Fruit fly (Drosophila melanogaster) whole organism, embryonic: ENCODE measurements around the gene aru.

Source experiments
- CG10431 ChIP-seq: fragments of 200-800 bp; sonication (Bioruptor generic); optimal IDR thresholded peaks from 3 replicates; lab custom pipeline; 2018; ENCODE audit warnings: missing biosample characterization, mild to moderate bottlenecking, missing genetic modification characterization
- CG10543 ChIP-seq: fragments of 200-800 bp; sonication (Bioruptor generic); optimal IDR thresholded peaks from 3 replicates; lab custom pipeline; 2017; ENCODE audit warnings: missing biosample characterization, mild to moderate bottlenecking, missing genetic modification characterization, moderate library complexity
- CG10959 ChIP-seq: fragments of 200-800 bp; sonication (Bioruptor generic); IDR thresholded peaks from 2 replicates; pipeline ENCODE4 v1.3.6; 2022; ENCODE audit warnings: missing biosample characterization, missing genetic modification characterization
- CG11695 ChIP-seq: fragments of 200-800 bp; sonication (Bioruptor generic); IDR thresholded peaks from 3 replicates; pipeline ENCODE4 v1.3.6; 2022; ENCODE audit warnings: missing biosample characterization, missing genetic modification characterization
- CG13296 ChIP-seq: fragments of 200-800 bp; sonication (Bioruptor generic); optimal IDR thresholded peaks from 3 replicates; lab custom pipeline; 2018; ENCODE audit warnings: missing biosample characterization, mild to moderate bottlenecking, missing genetic modification characterization
- CG14441 ChIP-seq: fragments of 200-800 bp; sonication (Bioruptor generic); IDR thresholded peaks from 2 replicates; pipeline ENCODE4 v1.3.6; 2022; ENCODE audit warnings: missing biosample characterization, missing genetic modification characterization
- CG14710 ChIP-seq: fragments of 200-800 bp; sonication (Bioruptor generic); optimal IDR thresholded peaks from 3 replicates; lab custom pipeline; 2019; ENCODE audit warnings: missing biosample characterization, mild to moderate bottlenecking, missing genetic modification characterization, moderate library complexity
- CG14860 ChIP-seq: fragments of 200-800 bp; sonication (Bioruptor generic); IDR thresholded peaks from 3 replicates; pipeline ENCODE4 v1.3.6; 2022; ENCODE audit warnings: missing biosample characterization, missing genetic modification characterization; ENCODE audit not compliant: partially characterized antibody
- CG17568 ChIP-seq: fragments of 200-800 bp; sonication (Bioruptor generic); optimal IDR thresholded peaks from 2 replicates; lab custom pipeline; 2018; ENCODE audit warnings: missing biosample characterization, mild to moderate bottlenecking, missing genetic modification characterization, moderate library complexity
- CG3065 ChIP-seq: fragments of 200-800 bp; sonication (Bioruptor generic); optimal IDR thresholded peaks from 2 replicates; lab custom pipeline; 2016; ENCODE audit warnings: missing biosample characterization, missing genetic modification characterization
- CG31441 ChIP-seq: fragments of 200-800 bp; sonication (Bioruptor generic); IDR thresholded peaks from 2 replicates; pipeline ENCODE4 v1.3.6; 2022; ENCODE audit warnings: missing biosample characterization, missing genetic modification characterization
- CG3407 ChIP-seq: fragments of 200-800 bp; sonication (Bioruptor generic); optimal IDR thresholded peaks from 2 replicates; lab custom pipeline; 2018; ENCODE audit warnings: missing biosample characterization, mild to moderate bottlenecking, missing genetic modification characterization
- CG3726 ChIP-seq: fragments of 200-800 bp; sonication (Bioruptor generic); IDR thresholded peaks from 3 replicates; pipeline ENCODE4, ENCODE4 v1.3.6; 2022; ENCODE audit warnings: missing biosample characterization, missing genetic modification characterization
- CG3838 ChIP-seq: fragments of 200-800 bp; sonication (Bioruptor generic); optimal IDR thresholded peaks from 3 replicates; lab custom pipeline; 2016; ENCODE audit warnings: missing biosample characterization, missing genetic modification characterization
- CG5245 ChIP-seq: fragments of 200-800 bp; sonication (Bioruptor generic); optimal IDR thresholded peaks from 3 replicates; lab custom pipeline; 2016; ENCODE audit warnings: missing biosample characterization, missing genetic modification characterization
- CG6175 ChIP-seq: fragments of 200-800 bp; sonication (Bioruptor generic); IDR thresholded peaks from 3 replicates; pipeline ENCODE4 v1.3.6; 2022; ENCODE audit warnings: missing biosample characterization, missing genetic modification characterization
- CG6254 ChIP-seq: fragments of 200-800 bp; sonication (Bioruptor generic); optimal IDR thresholded peaks from 3 replicates; lab custom pipeline; 2017; ENCODE audit warnings: mild to moderate bottlenecking, missing biosample characterization, missing genetic modification reagents, missing genetic modification characterization
- CG8388 ChIP-seq: fragments of 200-800 bp; sonication (Bioruptor generic); optimal IDR thresholded peaks from 2 replicates; lab custom pipeline; 2019; ENCODE audit warnings: missing biosample characterization, mild to moderate bottlenecking, missing genetic modification characterization, moderate library complexity
- CG8765 ChIP-seq: fragments of 200-800 bp; sonication (Bioruptor generic); IDR thresholded peaks from 2 replicates; pipeline ENCODE4 v1.3.6; 2022; ENCODE audit warnings: missing biosample characterization, missing genetic modification characterization
- CG9437 ChIP-seq: fragments of 200-800 bp; sonication (Bioruptor generic); optimal IDR thresholded peaks from 2 replicates; lab custom pipeline; 2018; ENCODE audit warnings: missing biosample characterization, mild to moderate bottlenecking, missing genetic modification characterization
- Dfd ChIP-seq, 2 experiments: fragments of >200 bp; optimal IDR thresholded peaks; 2 replicates each; lab custom pipeline; 2017; ENCODE audit warnings: missing biosample characterization in 2 of 2, missing genetic modification characterization in 2 of 2
- Dip3 ChIP-seq: fragments of 200-800 bp; sonication (Bioruptor generic); optimal IDR thresholded peaks from 3 replicates; lab custom pipeline; 2016; ENCODE audit warnings: missing biosample characterization, missing genetic modification characterization
- Ets65A ChIP-seq: fragments of 200-800 bp; sonication (Bioruptor generic); peaks from one replicate; lab custom pipeline; 2016; ENCODE audit warnings: missing biosample characterization, missing genetic modification characterization
- Fer1 ChIP-seq: fragments of 200-800 bp; sonication (Bioruptor generic); optimal IDR thresholded peaks from 2 replicates; lab custom pipeline; 2017; ENCODE audit warnings: missing biosample characterization, mild to moderate bottlenecking, missing genetic modification characterization
- HLH54F ChIP-seq: fragments of 200-800 bp; sonication (Bioruptor generic); optimal IDR thresholded peaks from 3 replicates; lab custom pipeline; 2016; ENCODE audit warnings: missing biosample characterization, missing genetic modification characterization
- HmgD ChIP-seq: fragments of 200-800 bp; sonication (Bioruptor generic); optimal IDR thresholded peaks from 3 replicates; lab custom pipeline; 2016; ENCODE audit warnings: missing biosample characterization, missing genetic modification characterization
- Oaz ChIP-seq: fragments of 200-800 bp; sonication (Bioruptor generic); IDR thresholded peaks from 2 replicates; pipeline ENCODE4 v1.3.6; 2022; ENCODE audit warnings: missing biosample characterization, missing genetic modification characterization
- Rx ChIP-seq: fragments of 200-800 bp; sonication (Bioruptor generic); IDR thresholded peaks from 2 replicates; pipeline ENCODE4 v1.3.6; 2022; ENCODE audit warnings: missing biosample characterization, missing genetic modification characterization
- Sry-δ ChIP-seq: fragments of 200-800 bp; sonication (Bioruptor generic); optimal IDR thresholded peaks from 2 replicates; lab custom pipeline; 2016; ENCODE audit warnings: missing biosample characterization, missing genetic modification characterization
- amos ChIP-seq: fragments of 200-800 bp; sonication (Bioruptor generic); IDR thresholded peaks from 2 replicates; pipeline ENCODE4 v1.3.6; 2022; ENCODE audit warnings: missing biosample characterization, missing genetic modification characterization; ENCODE audit not compliant: partially characterized antibody
- caup ChIP-seq: fragments of 200-800 bp; sonication (Bioruptor generic); optimal IDR thresholded peaks from 3 replicates; lab custom pipeline; 2017; ENCODE audit warnings: missing biosample characterization, mild to moderate bottlenecking, missing genetic modification characterization, moderate library complexity; ENCODE audit not compliant: severe bottlenecking
- ci ChIP-seq: fragments of 200-800 bp; sonication (Bioruptor generic); IDR thresholded peaks from 3 replicates; pipeline ENCODE4 v1.3.6; 2022; ENCODE audit warnings: missing biosample characterization, missing genetic modification characterization
- gem ChIP-seq: fragments of 200-800 bp; sonication (Bioruptor generic); optimal IDR thresholded peaks from 2 replicates; lab custom pipeline; 2019; ENCODE audit warnings: missing biosample characterization, mild to moderate bottlenecking, missing genetic modification characterization, moderate library complexity
- gfzf ChIP-seq: fragments of 200-800 bp; sonication (Bioruptor generic); optimal IDR thresholded peaks from 2 replicates; lab custom pipeline; 2016; ENCODE audit warnings: missing biosample characterization, mild to moderate bottlenecking, missing genetic modification characterization, moderate library complexity
- gsb-n ChIP-seq: fragments of 200-800 bp; sonication (Bioruptor generic); optimal IDR thresholded peaks from 3 replicates; lab custom pipeline; 2018; ENCODE audit warnings: missing biosample characterization, mild to moderate bottlenecking, missing genetic modification characterization
- hkb ChIP-seq, 2 experiments: fragments of 200-800 bp in 1 of 2; fragments of >200 bp in 1 of 2; sonication (Bioruptor generic) in 1 of 2; IDR thresholded peaks in 1 of 2; optimal IDR thresholded peaks in 1 of 2; 2 replicates each; pipeline versions ENCODE4 v1.3.6 to Lab custom; 2017 to 2022; ENCODE audit warnings: missing biosample characterization in 1 of 2, missing genetic modification characterization in 1 of 2
- ken ChIP-seq: fragments of 200-800 bp; sonication (Bioruptor generic); IDR thresholded peaks from 3 replicates; pipeline ENCODE4 v1.3.6; 2022; ENCODE audit warnings: missing biosample characterization, missing genetic modification characterization
- luna ChIP-seq: fragments of 200-800 bp; sonication (Bioruptor generic); optimal IDR thresholded peaks from 2 replicates; lab custom pipeline; 2016; ENCODE audit warnings: missing biosample characterization, missing genetic modification characterization
- nau ChIP-seq: fragments of 200-800 bp; sonication (Bioruptor generic); optimal IDR thresholded peaks from 3 replicates; lab custom pipeline; 2017; ENCODE audit warnings: missing biosample characterization, mild to moderate bottlenecking, missing genetic modification characterization, missing genetic modification reagents
- odd ChIP-seq: fragments of 200-800 bp; sonication (Bioruptor generic); optimal IDR thresholded peaks from 2 replicates; lab custom pipeline; 2017; ENCODE audit warnings: missing biosample characterization, mild to moderate bottlenecking, missing genetic modification characterization
- pho ChIP-seq: fragments of 200-800 bp; sonication (Bioruptor generic); optimal IDR thresholded peaks from 2 replicates; lab custom pipeline; 2016; ENCODE audit warnings: missing biosample characterization, missing genetic modification characterization
- ro ChIP-seq: fragments of 200-800 bp; sonication (Bioruptor generic); IDR thresholded peaks from 2 replicates; pipeline ENCODE4 v1.3.6; 2022; ENCODE audit warnings: missing biosample characterization, missing genetic modification characterization
- schlank ChIP-seq: fragments of 200-800 bp; sonication (Bioruptor generic); optimal IDR thresholded peaks from 2 replicates; lab custom pipeline; 2018; ENCODE audit warnings: missing biosample characterization, mild to moderate bottlenecking, missing genetic modification characterization
- shn ChIP-seq: fragments of 200-800 bp; sonication (Bioruptor generic); optimal IDR thresholded peaks from 3 replicates; lab custom pipeline; 2016; ENCODE audit warnings: missing biosample characterization, missing genetic modification characterization
- slou ChIP-seq: fragments of 200-800 bp; sonication (Bioruptor generic); optimal IDR thresholded peaks from 3 replicates; lab custom pipeline; 2016; ENCODE audit warnings: missing biosample characterization, missing genetic modification characterization
- stc ChIP-seq: fragments of 200-800 bp; sonication (Bioruptor generic); IDR thresholded peaks from 2 replicates; pipeline ENCODE4 v1.3.6; 2022; ENCODE audit warnings: missing biosample characterization, missing genetic modification characterization
- unc-4 ChIP-seq: fragments of 200-800 bp; sonication (Bioruptor generic); IDR thresholded peaks from 2 replicates; pipeline ENCODE4 v1.3.6; 2022; ENCODE audit warnings: missing biosample characterization, missing genetic modification characterization; ENCODE audit not compliant: partially characterized antibody
- wdn ChIP-seq: fragments of 200-800 bp; sonication (Bioruptor generic); IDR thresholded peaks from 2 replicates; pipeline ENCODE4 v1.3.6; 2022; ENCODE audit warnings: missing biosample characterization, missing genetic modification characterization
- zen2 ChIP-seq: fragments of 200-800 bp; sonication (Bioruptor generic); IDR thresholded peaks from 3 replicates; pipeline ENCODE4 v1.3.6; 2022; ENCODE audit warnings: missing biosample characterization, missing genetic modification characterization; ENCODE audit not compliant: partially characterized antibody

The aru gene

DNA sequence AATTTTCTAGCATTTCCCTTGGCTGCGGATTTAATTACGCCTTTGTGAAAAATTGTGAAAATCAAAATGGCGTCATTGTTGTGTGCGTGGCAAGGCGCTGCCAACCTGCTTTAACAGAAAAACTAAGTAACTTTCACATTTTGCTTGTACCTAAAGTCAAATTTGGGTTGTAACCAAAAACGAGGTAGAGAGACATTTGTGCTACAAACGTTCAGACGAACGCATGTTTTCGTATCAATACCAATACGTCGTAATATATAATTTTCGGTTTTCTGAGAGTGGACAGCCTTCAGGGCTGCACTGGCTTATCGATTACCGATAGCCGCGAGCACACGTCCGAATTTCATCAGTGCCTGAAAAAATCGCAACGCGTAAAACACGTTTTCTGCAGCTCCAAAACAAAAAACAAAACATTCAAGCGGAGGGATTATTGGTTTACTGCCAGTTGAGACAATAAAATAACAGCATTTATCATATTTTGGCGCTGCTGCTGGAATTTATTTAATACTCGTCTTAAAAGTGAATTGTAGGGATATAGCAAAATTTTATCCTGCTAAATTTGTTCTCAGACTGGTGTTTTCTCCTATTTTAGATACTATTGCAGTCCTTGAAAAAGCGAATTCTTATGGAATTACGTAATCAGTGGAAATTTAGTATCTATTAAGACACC, 2.7 kb upstream of the aru start (continued):
- TF ChIP-seq ci (GFP tag; lab: Robert Waterston, UW): peak; percentile 77
- peak; percentile 53 for TF ChIP-seq nau (GFP tag; lab: Kevin White, UChicago)
- peak; percentile 75 for TF ChIP-seq Rx
- TF ChIP-seq CG3726 (GFP tag; lab: Robert Waterston, UW): no peak
- TF ChIP-seq gfzf: no peak
- 0 out of 2 replicates have a peak, but pooled peaks have one; percentile 64 for TF ChIP-seq wdn
- TF ChIP-seq CG3838 (GFP tag; lab: Kevin White, UChicago): no peak
- TF ChIP-seq CG10543 (GFP tag; lab: Kevin White, UChicago): peak; percentile 57
- TF ChIP-seq CG6175: peak; percentile 49; the same call in 1 of the 3 replicates
- no peak for TF ChIP-seq Dfd (GFP tag; optimal IDR thresholded peaks at IDR 0.05; lab: Kevin White, UChicago)
- TF ChIP-seq CG6254 (GFP tag; lab: Kevin White, UChicago): no peak
- TF ChIP-seq gem (tag; lab: Kevin White, UChicago): peak; percentile 74
- no peak for TF ChIP-seq Oaz (GFP tag; lab: Robert Waterston, UW)
- TF ChIP-seq unc-4 (GFP tag; lab: Robert Waterston, UW): 0 out of 2 replicates have a peak, but pooled peaks have one; percentile 29
- peak; percentile 76 for TF ChIP-seq HLH54F (GFP tag; lab: Kevin White, UChicago)
- TF ChIP-seq Ets65A: peak; percentile 94
- peak; percentile 76 for TF ChIP-seq luna
- peak; percentile 75 for TF ChIP-seq CG9437 (GFP tag; lab: Kevin White, UChicago)
- 0 out of 2 replicates have a peak, but pooled peaks have one; percentile 15 for TF ChIP-seq ro
- TF ChIP-seq CG5245: peak; percentile 7
- TF ChIP-seq Fer1: peak; percentile 57
- peak; percentile 61 for TF ChIP-seq caup (GFP tag; lab: Kevin White, UChicago)
- peak; percentile 62 for TF ChIP-seq Dip3 (GFP tag; lab: Kevin White, UChicago)
- TF ChIP-seq CG11695: peak; percentile 54; the same call in 2 of the 3 replicates
- no peak for TF ChIP-seq slou (GFP tag; lab: Kevin White, UChicago)
- peak; percentile 41 for TF ChIP-seq shn (GFP tag; lab: Kevin White, UChicago)
- peak; percentile 39 for TF ChIP-seq CG14710 (tag; lab: Kevin White, UChicago)
- TF ChIP-seq hkb (optimal IDR thresholded peaks at IDR 0.05; lab: Kevin White, UChicago): peak; percentile 42
- peak; percentile 55 for TF ChIP-seq hkb (GFP tag; IDR thresholded peaks at IDR 0.05; lab: Robert Waterston, UW)
- TF ChIP-seq CG14860 (GFP tag; lab: Robert Waterston, UW): no peak
- no peak for TF ChIP-seq CG17568
- peak; percentile 38 for TF ChIP-seq amos (GFP tag; lab: Robert Waterston, UW)
- peak; percentile 64 for TF ChIP-seq schlank (tag; lab: Kevin White, UChicago)
- peak; percentile 46 for TF ChIP-seq gsb-n (tag; lab: Kevin White, UChicago)
- TF ChIP-seq CG8765 (GFP tag; lab: Robert Waterston, UW): peak; percentile 51; the same call in 1 of the 2 replicates
- TF ChIP-seq ken (GFP tag; lab: Robert Waterston, UW): peak; percentile 71
- TF ChIP-seq CG3407: peak; percentile 44
- peak; percentile 44 for TF ChIP-seq HmgD (GFP tag; lab: Kevin White, UChicago)
- TF ChIP-seq Sry-δ: peak; percentile 62
- peak; percentile 47 for TF ChIP-seq CG31441
- TF ChIP-seq CG13296: peak; percentile 11
- peak; percentile 39 for TF ChIP-seq odd
- no peak; the same call in 1 of the 2 replicates for TF ChIP-seq CG10959
- TF ChIP-seq CG8388: peak; percentile 35
- peak; percentile 68 for TF ChIP-seq stc (GFP tag; lab: Robert Waterston, UW)
- TF ChIP-seq CG10431 (GFP tag; lab: Kevin White, UChicago): peak; percentile 21
- no peak for TF ChIP-seq zen2 (GFP tag; lab: Robert Waterston, UW)
- TF ChIP-seq pho (GFP tag; lab: Kevin White, UChicago): peak; percentile 74
- peak; percentile 74 for TF ChIP-seq CG14441
- TF ChIP-seq CG3065 (GFP tag; lab: Kevin White, UChicago): peak; percentile 48
